Fruit fly (Drosophila melanogaster): ENCODE measurements around the gene Trissin.
A peak's percentile ranks its signal among the peaks of the same experiment; 100 is the strongest.

Gene Trissin

DNA sequence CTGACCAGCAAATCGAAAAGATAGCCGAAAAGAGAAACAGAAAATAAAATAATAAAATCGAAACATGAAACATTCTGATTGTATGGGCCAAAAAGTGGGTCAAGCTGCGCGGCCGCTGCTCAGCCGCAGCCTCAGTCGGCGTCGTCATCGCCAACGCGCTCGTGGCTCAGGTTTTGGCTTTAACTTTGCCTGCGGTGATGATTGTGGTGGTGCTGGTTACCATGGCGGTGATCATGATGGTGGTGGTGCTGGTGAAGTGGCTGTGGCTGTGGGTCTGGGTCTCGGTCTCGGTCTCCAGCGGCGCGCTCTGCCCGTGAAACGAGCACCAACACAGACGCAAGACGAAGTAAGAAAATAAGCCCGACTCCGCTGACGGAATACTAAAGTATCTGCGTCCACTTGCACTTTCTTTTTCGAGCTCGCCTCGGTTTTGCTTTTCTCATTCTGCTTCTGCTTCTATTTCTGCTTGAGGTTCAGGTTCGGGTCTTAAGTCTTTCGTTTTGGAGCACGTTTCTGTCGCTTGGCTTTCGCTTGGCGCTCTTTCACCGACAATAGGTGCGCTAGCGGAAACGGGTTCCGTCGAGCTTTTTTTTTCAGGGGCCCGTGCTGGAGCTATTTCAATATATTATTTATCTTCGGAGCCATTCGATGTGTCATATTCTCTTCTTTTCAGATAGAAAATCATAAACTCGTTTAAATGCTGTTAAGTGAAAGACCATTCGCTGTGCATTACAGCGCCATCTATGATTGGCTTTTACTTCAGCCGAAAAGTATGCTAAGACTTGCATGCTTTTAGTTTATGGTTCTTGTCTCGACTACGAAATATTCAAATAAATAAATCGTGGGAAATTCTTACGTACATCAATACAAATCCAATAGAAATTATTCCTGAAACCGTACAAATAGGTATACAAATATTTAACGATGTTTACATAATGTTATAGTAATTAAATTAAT, 47.5 kb downstream of the Trissin start (continued):
- TF ChIP-seq ham (GFP tag; IDR thresholded peaks at IDR 0.05) (no peak), CG12769 (tag; optimal IDR thresholded peaks at IDR 0.05) (peak; percentile 80), CG11085 (GFP tag; IDR thresholded peaks at IDR 0.05) (no peak), Adf1 (GFP tag; IDR thresholded peaks at IDR 0.05) (peak; percentile 85), CG9609 (GFP tag; optimal IDR thresholded peaks at IDR 0.05) (no peak), fru (optimal IDR thresholded peaks at IDR 0.05) (no peak), sens (GFP tag) (peak; percentile 30), ab (GFP tag; optimal IDR thresholded peaks at IDR 0.05) (no peak), CG12071 (GFP tag; optimal IDR thresholded peaks at IDR 0.05) (no peak), br (optimal IDR thresholded peaks at IDR 0.05) (no peak), Ets97D (GFP tag; optimal IDR thresholded peaks at IDR 0.05) (peak; percentile 8), CG5180 (GFP tag; optimal IDR thresholded peaks at IDR 0.05) (no peak), ewg (GFP tag; optimal IDR thresholded peaks at IDR 0.05) (no peak), pho (GFP tag; optimal IDR thresholded peaks at IDR 0.05) (no peak), ci (GFP tag; IDR thresholded peaks at IDR 0.05) (peak; percentile 43; the same call in 1 of the 3 replicates), sima (GFP tag; optimal IDR thresholded peaks at IDR 0.05) (no peak), vvl (GFP tag; IDR thresholded peaks at IDR 0.05) (0 out of 2 replicates have a peak, but pooled peaks have one; percentile 21), CG6791 (GFP tag; IDR thresholded peaks at IDR 0.05; ENCODE audit: partially characterized antibody) (no peak), D19A (tag; optimal IDR thresholded peaks at IDR 0.05) (no peak), ap (GFP tag; IDR thresholded peaks at IDR 0.05) (no peak), chif (GFP tag; optimal IDR thresholded peaks at IDR 0.05) (peak in 1 of 2 experiments; percentile 25), fd3F (GFP tag; optimal IDR thresholded peaks at IDR 0.05) (no peak), CG10147 (GFP tag; optimal IDR thresholded peaks at IDR 0.05) (no peak), HLHmδ (GFP tag; optimal IDR thresholded peaks at IDR 0.05) (no peak), Dip3 (GFP tag; optimal IDR thresholded peaks at IDR 0.05) (no peak), hbn (GFP tag; IDR thresholded peaks at IDR 0.05; ENCODE audit: partially characterized antibody) (no peak), ato (GFP tag; IDR thresholded peaks at IDR 0.05; ENCODE audit: partially characterized antibody) (0 out of 2 replicates have a peak, but pooled peaks have one; percentile 31), C15 (GFP tag; IDR thresholded peaks at IDR 0.05) (no peak), Bgb (GFP tag; IDR thresholded peaks at IDR 0.05; ENCODE audit: partially characterized antibody) (0 out of 2 replicates have a peak, but pooled peaks have one; percentile 13), CG8765 (GFP tag; IDR thresholded peaks at IDR 0.05) (no peak), Ssrp (tag; optimal IDR thresholded peaks at IDR 0.05) (no peak), gsb-n (tag; optimal IDR thresholded peaks at IDR 0.05) (peak; percentile 10), Camta (GFP tag; optimal IDR thresholded peaks at IDR 0.05) (no peak), disco-r (GFP tag; optimal IDR thresholded peaks at IDR 0.05) (no peak), CG14860 (GFP tag; IDR thresholded peaks at IDR 0.05; ENCODE audit: partially characterized antibody) (no peak), kni (GFP tag; optimal IDR thresholded peaks at IDR 0.05) (peak; percentile 84), CrebB (tag; optimal IDR thresholded peaks at IDR 0.05) (no peak), chinmo (GFP tag; IDR thresholded peaks at IDR 0.05; ENCODE audit: partially characterized antibody) (0 out of 4 replicates have a peak, but pooled peaks have one; percentile 56), HHEX (GFP tag; optimal IDR thresholded peaks at IDR 0.05) (no peak), tna (GFP tag; IDR thresholded peaks at IDR 0.05; ENCODE audit: partially characterized antibody) (no peak), YL-1 (GFP tag; optimal IDR thresholded peaks at IDR 0.05) (no peak), CG11723 (GFP tag; optimal IDR thresholded peaks at IDR 0.05) (no peak), CG30020 (tag; optimal IDR thresholded peaks at IDR 0.05) (no peak), Ptx1 (GFP tag; IDR thresholded peaks at IDR 0.05) (no peak), bigmax (GFP tag; optimal IDR thresholded peaks at IDR 0.05) (no peak), MTF-1 (GFP tag; optimal IDR thresholded peaks at IDR 0.05; ENCODE audit: borderline replicate concordance) (no peak), Mad (GFP tag; optimal IDR thresholded peaks at IDR 0.05) (peak; percentile 4), pan (optimal IDR thresholded peaks at IDR 0.05) (no peak), pan (GFP tag; optimal IDR thresholded peaks at IDR 0.05 in 1 of 2, IDR thresholded peaks at IDR 0.05 in 1 of 2) (no peak)
